Worm (Caenorhabditis elegans): ENCODE measurements around the gene K01D12.20.

DNA sequence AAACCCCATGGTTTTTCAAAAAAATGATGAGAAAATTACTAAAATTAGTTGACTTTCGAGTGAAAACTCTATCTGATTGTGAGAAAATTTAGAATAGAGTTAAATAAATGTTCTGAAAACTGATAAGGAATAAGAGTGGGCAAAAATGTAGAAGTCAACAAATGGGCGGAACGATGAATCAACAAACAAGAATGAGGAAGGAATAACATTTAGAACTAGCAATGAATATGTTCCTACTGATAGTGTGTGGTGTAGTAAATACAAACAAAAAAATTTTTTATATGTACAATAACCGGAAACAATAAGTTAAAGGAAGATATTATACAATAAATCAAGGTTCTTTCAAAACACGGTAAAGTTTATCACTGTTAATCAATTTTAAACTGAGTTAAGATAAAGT, 43.1 kb upstream of the K01D12.20 start, which contains the start of gene pals-39:
- no peak for TF ChIP-seq R02D3.7 (tag; optimal IDR thresholded peaks at IDR 0.05)
- no peak for TF ChIP-seq lin-15B (tag; optimal IDR thresholded peaks at IDR 0.05)
- TF ChIP-seq ceh-82 (tag; optimal IDR thresholded peaks at IDR 0.05), result no peak
- no peak for TF ChIP-seq daf-16 (GFP tag; optimal IDR thresholded peaks at IDR 0.05)
- TF ChIP-seq daf-16 (tag; optimal IDR thresholded peaks at IDR 0.05), result peak; percentile 64
- no peak for TF ChIP-seq skn-1 (tag; optimal IDR thresholded peaks at IDR 0.05)
- no peak for TF ChIP-seq dpl-1 (GFP tag; optimal IDR thresholded peaks at IDR 0.05)
- TF ChIP-seq aly-2 (tag; optimal IDR thresholded peaks at IDR 0.05), result no peak
- TF ChIP-seq dve-1 (tag; optimal IDR thresholded peaks at IDR 0.05; ENCODE audit: insufficient read depth), result no peak
- no peak for TF ChIP-seq nhr-77 (tag; optimal IDR thresholded peaks at IDR 0.05)
- no peak for TF ChIP-seq D1046.2 (GFP tag; IDR thresholded peaks at IDR 0.05)
- TF ChIP-seq ceh-20 (GFP tag; IDR thresholded peaks at IDR 0.05), result no peak
- TF ChIP-seq spr-1 (tag; optimal IDR thresholded peaks at IDR 0.05), result no peak
- no peak for TF ChIP-seq F37D6.2 (tag; optimal IDR thresholded peaks at IDR 0.05)
